Worm (Caenorhabditis elegans): Measurements from ENCODE around the gene F26F2.3.

F26F2.3 gene

DNA sequence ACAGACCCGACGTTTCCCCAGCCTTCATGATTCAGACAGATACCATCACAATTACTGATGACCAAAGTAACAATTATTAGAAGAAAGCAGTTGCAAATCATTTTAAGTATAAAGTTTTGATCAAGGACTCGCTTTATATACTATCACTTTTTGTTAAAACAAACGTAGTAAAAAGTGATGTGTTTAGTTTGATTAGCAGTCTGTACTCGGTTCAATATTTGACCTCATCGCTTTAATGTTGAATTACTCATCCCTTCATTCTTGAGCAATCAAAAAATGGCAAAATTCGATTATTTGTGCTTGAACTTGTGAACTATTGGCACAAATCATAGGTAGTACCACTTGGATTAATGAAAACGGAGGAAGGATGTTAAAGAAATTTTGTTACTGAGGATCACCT, 8.1 kb downstream of the F26F2.3 start, which contains the start of gene abf-4:
Gene abf-4, minus strand, starts transcription at position 101 of the 400 bp plus-strand sequence.
- TF ChIP-seq ztf-11 (tag; optimal IDR thresholded peaks at IDR 0.05) (no peak), mep-1 (tag; optimal IDR thresholded peaks at IDR 0.05) (no peak), hlh-1 (tag; optimal IDR thresholded peaks at IDR 0.05) (no peak), elt-3 (tag; optimal IDR thresholded peaks at IDR 0.05) (no peak), zip-8 (tag; optimal IDR thresholded peaks at IDR 0.05) (no peak), pha-4 (tag; optimal IDR thresholded peaks at IDR 0.05) (no peak), bed-3 (GFP tag; optimal IDR thresholded peaks at IDR 0.05) (no peak), nhr-12 (tag; optimal IDR thresholded peaks at IDR 0.05) (no peak), nhr-76 (tag; optimal IDR thresholded peaks at IDR 0.05) (no peak)

DNA sequence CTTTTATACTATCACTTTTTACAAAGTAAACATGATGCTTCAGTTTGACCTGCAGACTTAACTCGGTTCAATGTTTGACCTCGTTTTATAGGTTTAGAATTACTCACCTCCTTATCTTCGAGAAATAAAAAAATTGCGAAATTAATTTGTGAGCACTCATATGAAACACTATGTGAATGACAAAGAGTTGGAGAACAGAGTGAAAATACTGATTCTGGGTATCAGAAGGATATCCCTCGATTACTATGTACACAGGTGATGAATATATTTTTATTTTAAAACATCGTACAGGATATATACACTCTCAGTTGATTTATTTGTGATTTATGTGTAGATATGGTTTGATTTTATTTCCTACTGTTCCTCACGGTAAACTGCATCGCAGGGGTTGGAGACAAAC, 10.1 kb downstream of the F26F2.3 start, which contains the start of gene Y38H6C.23:
Gene Y38H6C.23, minus strand, starts transcription at position 101 of the 400 bp plus-strand sequence.
- TF ChIP-seq lin-13 (tag; optimal IDR thresholded peaks at IDR 0.05) = no peak

DNA sequence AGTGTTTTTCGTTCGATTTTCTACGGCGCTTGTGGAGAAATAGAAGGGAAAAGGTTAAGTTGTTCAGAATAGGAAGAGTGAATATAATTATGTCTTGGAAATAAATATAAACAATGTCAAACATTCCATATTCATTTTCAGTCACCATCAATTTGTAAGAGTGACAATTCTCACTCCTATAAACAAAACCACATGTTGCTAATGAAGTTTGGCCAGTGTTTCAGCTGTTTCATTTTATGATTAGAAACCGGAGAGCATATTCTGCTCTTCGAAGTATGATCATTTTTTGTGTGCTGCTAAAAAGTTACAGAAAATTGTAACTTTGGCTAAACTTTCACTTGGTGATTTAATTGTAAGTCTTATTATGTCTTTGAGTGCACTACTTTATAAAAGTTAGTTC, 11.2 kb downstream of the F26F2.3 start, which contains the start of gene Y38H6C.21:
Gene Y38H6C.21, minus strand, starts transcription at position 148 of the 400 bp plus-strand sequence.
- TF ChIP-seq ceh-83 (GFP tag; optimal IDR thresholded peaks at IDR 0.05) = no peak
- no peak for TF ChIP-seq ces-1 (GFP tag; optimal IDR thresholded peaks at IDR 0.05)
- TF ChIP-seq unc-62 (GFP tag; optimal IDR thresholded peaks at IDR 0.05) = no peak
- no peak for TF ChIP-seq nhr-2 (tag; optimal IDR thresholded peaks at IDR 0.05)
- TF ChIP-seq unc-39 (tag; optimal IDR thresholded peaks at IDR 0.05) = no peak
- no peak for TF ChIP-seq drap-1 (GFP tag; optimal IDR thresholded peaks at IDR 0.05)
- TF ChIP-seq ceh-39 (tag; optimal IDR thresholded peaks at IDR 0.05) = no peak
- TF ChIP-seq elt-1 (tag; optimal IDR thresholded peaks at IDR 0.05; ENCODE audit: borderline replicate concordance, insufficient read depth) = no peak
- no peak for TF ChIP-seq nhr-76 (tag; optimal IDR thresholded peaks at IDR 0.05)
- no peak for TF ChIP-seq mab-5 (tag; optimal IDR thresholded peaks at IDR 0.05)
- TF ChIP-seq snpc-4 (tag; optimal IDR thresholded peaks at IDR 0.05) = no peak
- TF ChIP-seq ztf-11 (tag; optimal IDR thresholded peaks at IDR 0.05) = no peak
- no peak for TF ChIP-seq hlh-1 (tag; optimal IDR thresholded peaks at IDR 0.05)
- TF ChIP-seq nhr-12 (tag; optimal IDR thresholded peaks at IDR 0.05) = no peak
- no peak for TF ChIP-seq M03D4.4 (tag; optimal IDR thresholded peaks at IDR 0.05)
- TF ChIP-seq pha-4 (tag; optimal IDR thresholded peaks at IDR 0.05) = no peak
- no peak for TF ChIP-seq mls-2 (tag; optimal IDR thresholded peaks at IDR 0.05)

DNA sequence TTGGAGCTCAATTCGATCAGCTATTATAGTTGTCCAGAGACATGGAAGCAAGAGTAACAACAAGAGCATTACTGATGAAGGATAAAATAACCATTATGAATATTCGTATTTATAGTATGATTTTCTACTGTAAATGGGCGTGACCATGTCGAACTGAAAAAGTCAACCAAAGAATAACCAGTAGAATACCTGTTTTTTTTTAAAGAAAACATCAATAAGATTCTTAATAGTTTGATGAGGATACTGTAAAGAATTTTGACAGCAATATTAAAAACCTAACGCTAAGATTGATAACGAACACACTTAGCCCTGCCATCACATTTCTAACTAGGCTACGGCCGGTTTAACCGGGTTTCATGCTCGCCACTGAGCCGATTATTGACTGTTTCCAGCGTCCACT, 13.4 kb downstream of the F26F2.3 start, which contains the start of gene vmo-1:
Gene vmo-1, minus strand, starts transcription at position 101 of the 400 bp plus-strand sequence.
- TF ChIP-seq elt-1 (tag; optimal IDR thresholded peaks at IDR 0.05; ENCODE audit: borderline replicate concordance, insufficient read depth) (no peak), bed-3 (GFP tag; optimal IDR thresholded peaks at IDR 0.05) (no peak), unc-62 (GFP tag; optimal IDR thresholded peaks at IDR 0.05) (no peak)

DNA sequence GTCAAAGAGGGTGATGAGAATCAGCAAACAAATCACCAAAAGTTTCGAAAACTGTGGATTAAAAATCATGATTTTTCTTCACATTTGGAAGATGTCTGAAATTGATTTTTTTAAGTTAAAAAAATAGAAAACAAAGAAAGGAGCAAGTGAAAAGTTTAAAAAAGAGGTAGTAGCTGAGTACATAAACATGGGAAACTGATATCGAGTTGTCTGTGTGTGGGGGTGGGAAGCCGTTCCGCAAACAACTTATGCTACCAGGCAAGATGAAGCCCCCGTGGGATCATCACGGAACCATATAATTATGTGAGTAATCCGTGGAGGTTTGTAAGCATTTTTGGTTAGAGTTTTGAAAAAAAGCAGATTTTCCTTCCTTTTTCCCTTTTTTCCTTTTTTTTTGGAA, 15.3 kb downstream of the F26F2.3 start, which contains the start of gene Y38H6C.20:
Gene Y38H6C.20, minus strand, starts transcription at position 101 of the 400 bp plus-strand sequence.
- TF ChIP-seq tbx-8 (GFP tag; optimal IDR thresholded peaks at IDR 0.05) (no peak), nhr-76 (tag; optimal IDR thresholded peaks at IDR 0.05) (no peak), lin-13 (tag; optimal IDR thresholded peaks at IDR 0.05) (no peak), zip-8 (tag; optimal IDR thresholded peaks at IDR 0.05) (no peak), ztf-11 (tag; optimal IDR thresholded peaks at IDR 0.05) (no peak), lsy-2 (tag; optimal IDR thresholded peaks at IDR 0.05) (no peak), nhr-28 (tag; optimal IDR thresholded peaks at IDR 0.05) (no peak), mab-5 (tag; optimal IDR thresholded peaks at IDR 0.05) (no peak), unc-120 (tag; optimal IDR thresholded peaks at IDR 0.05; ENCODE audit: poor library complexity, severe bottlenecking) (no peak), ham-2 (GFP tag; optimal IDR thresholded peaks at IDR 0.05) (no peak), mls-2 (tag; optimal IDR thresholded peaks at IDR 0.05) (no peak), blmp-1 (tag; optimal IDR thresholded peaks at IDR 0.05) (no peak), bed-3 (GFP tag; optimal IDR thresholded peaks at IDR 0.05) (no peak), ces-1 (GFP tag; optimal IDR thresholded peaks at IDR 0.05) (no peak), ceh-43 (GFP tag; optimal IDR thresholded peaks at IDR 0.05) (no peak), unc-39 (tag; optimal IDR thresholded peaks at IDR 0.05) (no peak), ceh-39 (tag; optimal IDR thresholded peaks at IDR 0.05) (no peak), ceh-83 (GFP tag; optimal IDR thresholded peaks at IDR 0.05) (no peak), hlh-1 (tag; optimal IDR thresholded peaks at IDR 0.05) (no peak), cnd-1 (tag; optimal IDR thresholded peaks at IDR 0.05) (no peak)

DNA sequence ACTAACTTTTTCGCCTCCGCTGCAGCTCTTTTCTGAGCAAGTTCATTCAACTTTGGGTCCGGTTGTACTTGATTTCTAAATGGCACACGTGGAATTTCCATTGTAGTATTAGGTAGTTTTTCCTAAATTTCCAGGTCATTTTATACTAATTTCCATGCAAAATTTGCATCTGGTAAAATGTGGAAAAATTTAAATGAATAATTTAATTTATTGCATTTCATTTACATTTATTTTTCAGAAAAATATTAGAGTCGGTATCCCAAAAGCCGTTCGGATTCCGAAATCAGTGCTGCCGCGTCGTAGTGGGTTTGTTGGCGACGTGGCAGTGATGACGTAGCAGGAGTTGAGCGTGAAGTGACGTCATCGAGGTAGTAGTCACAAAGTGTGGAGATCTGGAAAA, 19.3 kb downstream of the F26F2.3 start, which contains the start of gene Y38H6C.18:
Gene Y38H6C.18, minus strand, starts transcription at position 101 of the 400 bp plus-strand sequence.
- TF ChIP-seq ceh-43 (GFP tag; optimal IDR thresholded peaks at IDR 0.05) (no peak), lin-32 (GFP tag; optimal IDR thresholded peaks at IDR 0.05) (no peak), unc-120 (tag; optimal IDR thresholded peaks at IDR 0.05; ENCODE audit: poor library complexity, severe bottlenecking) (no peak), blmp-1 (tag; optimal IDR thresholded peaks at IDR 0.05) (no peak), elt-3 (tag; optimal IDR thresholded peaks at IDR 0.05) (no peak), unc-39 (tag; optimal IDR thresholded peaks at IDR 0.05) (no peak), snpc-4 (tag; optimal IDR thresholded peaks at IDR 0.05) (no peak), bed-3 (GFP tag; optimal IDR thresholded peaks at IDR 0.05) (no peak), tbx-8 (GFP tag; optimal IDR thresholded peaks at IDR 0.05) (no peak), mab-5 (tag; optimal IDR thresholded peaks at IDR 0.05) (no peak), elt-1 (tag; optimal IDR thresholded peaks at IDR 0.05; ENCODE audit: borderline replicate concordance, insufficient read depth) (no peak), nhr-2 (tag; optimal IDR thresholded peaks at IDR 0.05) (no peak)

Measured in whole organism, mixed stage, embryonic.